Fruit fly (Drosophila melanogaster) whole organism, embryonic: Measurements from ENCODE around the gene CG34180.

ENCODE experiments used
- B-H2 ChIP-seq: fragments of 200-800 bp; sonication (Bioruptor generic); optimal IDR thresholded peaks from 2 replicates; lab custom pipeline; 2018; ENCODE audit warnings: missing biosample characterization, mild to moderate bottlenecking, missing genetic modification characterization
- BEAF-32 ChIP-seq: fragments of 200-800 bp; sonication (Bioruptor generic); optimal IDR thresholded peaks from 3 replicates; lab custom pipeline; 2017; ENCODE audit warnings: missing biosample characterization, missing genetic modification characterization, mild to moderate bottlenecking, moderate library complexity, missing genetic modification reagents
- C15 ChIP-seq: fragments of 200-800 bp; sonication (Bioruptor generic); IDR thresholded peaks from 3 replicates; pipeline ENCODE4 v1.3.6; 2022; ENCODE audit warnings: missing biosample characterization, missing genetic modification characterization
- CG12104 ChIP-seq: fragments of 200-800 bp; sonication (Bioruptor generic); optimal IDR thresholded peaks from 3 replicates; lab custom pipeline; 2016; ENCODE audit warnings: missing biosample characterization, missing genetic modification characterization
- CG12236 ChIP-seq: fragments of 200-800 bp; sonication (Bioruptor generic); optimal IDR thresholded peaks from 2 replicates; lab custom pipeline; 2016; ENCODE audit warnings: missing biosample characterization, missing genetic modification characterization
- CG15514 ChIP-seq: fragments of 200-800 bp; sonication (Bioruptor generic); optimal IDR thresholded peaks from 3 replicates; lab custom pipeline; 2017; ENCODE audit warnings: missing biosample characterization, missing genetic modification characterization, mild to moderate bottlenecking, moderate library complexity, missing genetic modification reagents
- CG17385 ChIP-seq: fragments of 200-800 bp; sonication (Bioruptor generic); optimal IDR thresholded peaks from 3 replicates; lab custom pipeline; 2018; ENCODE audit warnings: missing biosample characterization, mild to moderate bottlenecking, missing genetic modification characterization
- CG2712 ChIP-seq: fragments of 200-800 bp; optimal IDR thresholded peaks from 3 replicates; lab custom pipeline; 2019; ENCODE audit warnings: missing biosample characterization, mild to moderate bottlenecking, missing genetic modification characterization, moderate library complexity
- CG31441 ChIP-seq: fragments of 200-800 bp; sonication (Bioruptor generic); IDR thresholded peaks from 2 replicates; pipeline ENCODE4 v1.3.6; 2022; ENCODE audit warnings: missing biosample characterization, missing genetic modification characterization
- CG42726 ChIP-seq: fragments of 200-800 bp; sonication (Bioruptor generic); IDR thresholded peaks from 2 replicates; pipeline ENCODE4 v1.3.6; 2022; ENCODE audit warnings: missing biosample characterization, missing genetic modification characterization; ENCODE audit not compliant: partially characterized antibody
- CG4360 ChIP-seq: fragments of 200-800 bp; sonication (Bioruptor generic); IDR thresholded peaks from 2 replicates; pipeline ENCODE4 v1.3.6; 2022; ENCODE audit warnings: missing biosample characterization, missing genetic modification characterization
- CG4617 ChIP-seq: fragments of 200-800 bp; sonication (Bioruptor generic); optimal IDR thresholded peaks from 3 replicates; lab custom pipeline; 2016; ENCODE audit warnings: missing biosample characterization, missing genetic modification characterization, borderline replicate concordance
- CG4854 ChIP-seq: fragments of 200-800 bp; sonication (Bioruptor generic); optimal IDR thresholded peaks from 2 replicates; lab custom pipeline; 2016; ENCODE audit warnings: missing biosample characterization, missing genetic modification characterization, inconsistent platforms
- CG6175 ChIP-seq: fragments of 200-800 bp; sonication (Bioruptor generic); IDR thresholded peaks from 3 replicates; pipeline ENCODE4 v1.3.6; 2022; ENCODE audit warnings: missing biosample characterization, missing genetic modification characterization
- CG6254 ChIP-seq: fragments of 200-800 bp; sonication (Bioruptor generic); optimal IDR thresholded peaks from 3 replicates; lab custom pipeline; 2017; ENCODE audit warnings: mild to moderate bottlenecking, missing biosample characterization, missing genetic modification reagents, missing genetic modification characterization
- D19A ChIP-seq: fragments of 200-800 bp; optimal IDR thresholded peaks from 3 replicates; lab custom pipeline; 2019; ENCODE audit warnings: missing biosample characterization, mild to moderate bottlenecking, missing genetic modification characterization, moderate library complexity
- Doc3 ChIP-seq: fragments of 200-800 bp; sonication (Bioruptor generic); IDR thresholded peaks from 3 replicates; pipeline ENCODE4 v1.3.6; 2022; ENCODE audit warnings: missing biosample characterization, missing genetic modification characterization; ENCODE audit not compliant: partially characterized antibody
- E2f2 ChIP-seq: fragments of 200-800 bp; sonication (Bioruptor generic); IDR thresholded peaks from 2 replicates; pipeline ENCODE4 v1.3.6; 2022; ENCODE audit warnings: missing biosample characterization, missing genetic modification characterization
- Gug ChIP-seq: fragments of 200-800 bp; sonication (Bioruptor generic); IDR thresholded peaks from 4 replicates; pipeline ENCODE4 v1.3.6; 2022; ENCODE audit warnings: missing biosample characterization, missing genetic modification characterization
- Hey ChIP-seq: fragments of 200-800 bp; sonication (Bioruptor generic); optimal IDR thresholded peaks from 3 replicates; lab custom pipeline; 2018; ENCODE audit warnings: missing biosample characterization, mild to moderate bottlenecking, missing genetic modification characterization
- Hmr ChIP-seq: fragments of 200-800 bp; sonication (Bioruptor generic); optimal IDR thresholded peaks from 3 replicates; lab custom pipeline; 2017; ENCODE audit warnings: mild to moderate bottlenecking, missing biosample characterization, missing genetic modification reagents, missing genetic modification characterization
- Hr3 ChIP-seq: fragments of 200-800 bp; sonication (Bioruptor generic); optimal IDR thresholded peaks from 3 replicates; lab custom pipeline; 2016; ENCODE audit warnings: missing biosample characterization, missing genetic modification characterization
- MBD-R2 ChIP-seq: fragments of 200-800 bp; sonication (Bioruptor generic); IDR thresholded peaks from 2 replicates; pipeline ENCODE4 v1.3.6; 2022; ENCODE audit warnings: missing biosample characterization, missing genetic modification characterization
- Max ChIP-seq: fragments of 200-800 bp; sonication (Bioruptor generic); optimal IDR thresholded peaks from 2 replicates; lab custom pipeline; 2016; ENCODE audit warnings: missing biosample characterization, mild to moderate bottlenecking, missing genetic modification characterization
- Med ChIP-seq: fragments of 200-800 bp; sonication (Bioruptor generic); peaks from one replicate; lab custom pipeline; 2016; ENCODE audit warnings: missing biosample characterization, missing genetic modification characterization, mild to moderate bottlenecking, inconsistent platforms, moderate library complexity
- Neu2 ChIP-seq: fragments of 200-800 bp; sonication (Bioruptor generic); optimal IDR thresholded peaks from 3 replicates; lab custom pipeline; 2016; ENCODE audit warnings: missing biosample characterization, missing genetic modification characterization, borderline replicate concordance
- Nf-YB ChIP-seq: fragments of 200-800 bp; sonication (Bioruptor generic); optimal IDR thresholded peaks from 3 replicates; lab custom pipeline; 2019; ENCODE audit warnings: missing biosample characterization, mild to moderate bottlenecking, missing genetic modification characterization, moderate library complexity
- Poxn ChIP-seq: fragments of 200-800 bp; sonication (Bioruptor generic); IDR thresholded peaks from 2 replicates; pipeline ENCODE4 v1.3.6; 2022; ENCODE audit warnings: missing biosample characterization, missing genetic modification characterization
- Six4 ChIP-seq: fragments of 200-800 bp; sonication (Bioruptor generic); optimal IDR thresholded peaks from 2 replicates; lab custom pipeline; 2016; ENCODE audit warnings: missing biosample characterization, missing genetic modification characterization
- Taf1 ChIP-seq: fragments of 200-800 bp; sonication (Bioruptor generic); IDR thresholded peaks from 2 replicates; pipeline ENCODE4 v1.3.6; 2022; ENCODE audit warnings: missing biosample characterization, missing genetic modification characterization
- Usf ChIP-seq: fragments of 200-800 bp; sonication (Bioruptor generic); optimal IDR thresholded peaks from 2 replicates; lab custom pipeline; 2017; ENCODE audit warnings: missing genotype, missing biosample characterization, missing genetic modification characterization
- ab ChIP-seq: fragments of 200-800 bp; sonication (Bioruptor generic); optimal IDR thresholded peaks from 2 replicates; lab custom pipeline; 2016; ENCODE audit warnings: missing biosample characterization, missing genetic modification characterization
- ac ChIP-seq: fragments of 200-800 bp; sonication (Bioruptor generic); optimal IDR thresholded peaks from 3 replicates; lab custom pipeline; 2017; ENCODE audit warnings: missing biosample characterization, mild to moderate bottlenecking, missing genetic modification characterization
- bowl ChIP-seq: fragments of 200-800 bp; sonication (Bioruptor generic); IDR thresholded peaks from 2 replicates; pipeline ENCODE4 v1.3.6; 2022; ENCODE audit warnings: missing biosample characterization, missing genetic modification characterization
- cas ChIP-seq: fragments of 200-800 bp; sonication (Bioruptor generic); IDR thresholded peaks from 2 replicates; pipeline ENCODE4 v1.3.6; 2022; ENCODE audit warnings: missing biosample characterization, missing genetic modification characterization
- croc ChIP-seq: fragments of 200-800 bp; sonication (Bioruptor generic); conservative IDR thresholded peaks from 3 replicates; pipeline ENCODE4 v1.3.6; 2022; ENCODE audit warnings: missing biosample characterization, missing genetic modification characterization
- disco-r ChIP-seq: fragments of 200-800 bp; sonication (Bioruptor generic); optimal IDR thresholded peaks from 2 replicates; lab custom pipeline; 2016; ENCODE audit warnings: missing biosample characterization, missing genetic modification characterization
- eve ChIP-seq, 2 experiments: fragments of >200 bp; optimal IDR thresholded peaks; 2 replicates each; lab custom pipeline; 2017; ENCODE audit warnings: missing biosample characterization in 2 of 2, missing genetic modification characterization in 2 of 2
- fd3F ChIP-seq: fragments of 200-800 bp; sonication (Bioruptor generic); optimal IDR thresholded peaks from 2 replicates; lab custom pipeline; 2018; ENCODE audit warnings: missing biosample characterization, mild to moderate bottlenecking, missing genetic modification characterization, moderate library complexity
- hb ChIP-seq: fragments of 200-800 bp; sonication (Bioruptor generic); IDR thresholded peaks from 3 replicates; pipeline ENCODE4 v1.3.6; 2022; ENCODE audit warnings: missing biosample characterization, missing genetic modification characterization; ENCODE audit not compliant: partially characterized antibody
- hth ChIP-seq: fragments of >200 bp; optimal IDR thresholded peaks from 2 replicates; lab custom pipeline; 2017; ENCODE audit warnings: inconsistent platforms
- otp ChIP-seq: fragments of 200-800 bp; sonication (Bioruptor generic); IDR thresholded peaks from 3 replicates; pipeline ENCODE4, ENCODE4 v1.3.6; 2022; ENCODE audit warnings: missing biosample characterization, missing genetic modification characterization
- pho ChIP-seq: fragments of 200-800 bp; sonication (Bioruptor generic); optimal IDR thresholded peaks from 2 replicates; lab custom pipeline; 2016; ENCODE audit warnings: missing biosample characterization, missing genetic modification characterization
- pzg ChIP-seq: fragments of 200-800 bp; sonication (Bioruptor generic); optimal IDR thresholded peaks from 3 replicates; lab custom pipeline; 2018; ENCODE audit warnings: missing biosample characterization, mild to moderate bottlenecking, missing genetic modification characterization, moderate library complexity
- row ChIP-seq: fragments of 200-800 bp; sonication (Bioruptor generic); IDR thresholded peaks from 3 replicates; pipeline ENCODE4 v1.3.6; 2022; ENCODE audit warnings: missing biosample characterization, missing genetic modification characterization
- scrt ChIP-seq: fragments of 200-800 bp; sonication (Bioruptor generic); optimal IDR thresholded peaks from 2 replicates; lab custom pipeline; 2018; ENCODE audit warnings: missing biosample characterization, mild to moderate bottlenecking, missing genetic modification characterization, moderate library complexity
- slbo ChIP-seq: fragments of 200-800 bp; sonication (Bioruptor generic); IDR thresholded peaks from 2 replicates; pipeline ENCODE4 v1.3.6; 2022; ENCODE audit warnings: missing biosample characterization, missing genetic modification characterization
- sna ChIP-seq: fragments of 200-800 bp; sonication (Bioruptor generic); IDR thresholded peaks from 2 replicates; pipeline ENCODE4 v1.3.6; 2022; ENCODE audit warnings: missing biosample characterization, missing genetic modification characterization; ENCODE audit not compliant: partially characterized antibody
- tio ChIP-seq: fragments of 200-800 bp; sonication (Bioruptor generic); optimal IDR thresholded peaks from 2 replicates; lab custom pipeline; 2017; ENCODE audit warnings: missing biosample characterization, missing genetic modification characterization, inconsistent platforms
- tna ChIP-seq: fragments of 200-800 bp; sonication (Bioruptor generic); IDR thresholded peaks from 2 replicates; pipeline ENCODE4 v1.3.6; 2022; ENCODE audit warnings: missing biosample characterization, missing genetic modification characterization; ENCODE audit not compliant: partially characterized antibody
- trh ChIP-seq: fragments of 200-800 bp; sonication (Bioruptor generic); optimal IDR thresholded peaks from 2 replicates; lab custom pipeline; 2016; ENCODE audit warnings: missing biosample characterization, missing genetic modification characterization
- zf30C ChIP-seq: fragments of 200-800 bp; sonication (Bioruptor generic); optimal IDR thresholded peaks from 3 replicates; lab custom pipeline; 2018; ENCODE audit warnings: missing biosample characterization, mild to moderate bottlenecking, missing genetic modification characterization

CG34180 gene

dm6 chr2L:6050575-6050974 is 9.7 kb upstream of the CG34180 start, which contains the start of gene CG9135 (continued):
- TF ChIP-seq E2f2 (GFP tag; lab: Robert Waterston, UW) (peak; percentile 72), CG4854 (GFP tag; lab: Kevin White, UChicago) (no peak), D19A (tag; lab: Kevin White, UChicago) (no peak), Six4 (GFP tag; lab: Kevin White, UChicago) (no peak), cas (GFP tag; lab: Robert Waterston, UW) (no peak), CG4617 (GFP tag; lab: Kevin White, UChicago) (peak; percentile 14), tna (GFP tag; lab: Robert Waterston, UW) (peak; percentile 99), Poxn (GFP tag; lab: Robert Waterston, UW) (no peak), slbo (GFP tag; lab: Robert Waterston, UW) (0 out of 2 replicates have a peak, but pooled peaks have one; percentile 8), pzg (peak; percentile 86), Hr3 (GFP tag; lab: Kevin White, UChicago) (no peak), hb (peak; percentile 99), CG15514 (GFP tag; lab: Kevin White, UChicago) (peak; percentile 58), Doc3 (GFP tag; lab: Robert Waterston, UW) (peak; percentile 97), CG31441 (GFP tag; lab: Robert Waterston, UW) (no peak), ab (GFP tag; lab: Kevin White, UChicago) (no peak), pho (GFP tag; lab: Kevin White, UChicago) (no peak), hth (lab: Kevin White, UChicago) (no peak), trh (GFP tag; lab: Kevin White, UChicago) (no peak), CG12236 (GFP tag; lab: Kevin White, UChicago) (no peak), Neu2 (GFP tag; lab: Kevin White, UChicago) (no peak), Hey (no peak), MBD-R2 (peak; percentile 79), croc (GFP tag; lab: Robert Waterston, UW) (no peak), Max (GFP tag; lab: Kevin White, UChicago) (no peak), sna (GFP tag; lab: Robert Waterston, UW) (peak; percentile 98), Nf-YB (GFP tag; lab: Kevin White, UChicago) (no peak), CG42726 (GFP tag; lab: Robert Waterston, UW) (peak; percentile 99), bowl (GFP tag; lab: Robert Waterston, UW) (no peak), Taf1 (GFP tag; lab: Robert Waterston, UW) (no peak), eve (GFP tag; optimal IDR thresholded peaks at IDR 0.05; lab: Kevin White, UChicago) (no peak), ac (GFP tag; lab: Kevin White, UChicago) (no peak), tio (GFP tag; lab: Kevin White, UChicago) (no peak), C15 (GFP tag; lab: Robert Waterston, UW) (no peak), Med (GFP tag; lab: Kevin White, UChicago) (peak; percentile 23), otp (GFP tag; lab: Robert Waterston, UW) (no peak), CG4360 (GFP tag; lab: Robert Waterston, UW) (no peak), Hmr (GFP tag; lab: Kevin White, UChicago) (no peak), CG12104 (GFP tag; lab: Kevin White, UChicago) (no peak), B-H2 (peak; percentile 11), CG6254 (GFP tag; lab: Kevin White, UChicago) (peak; percentile 19), fd3F (no peak), row (GFP tag; lab: Robert Waterston, UW) (peak; percentile 59), CG6175 (GFP tag; lab: Robert Waterston, UW) (no peak), Usf (GFP tag; lab: Kevin White, UChicago) (no peak), zf30C (GFP tag; lab: Kevin White, UChicago) (no peak), Gug (GFP tag; lab: Robert Waterston, UW) (no peak; the same call in 3 of the 4 replicates), CG2712 (peak; percentile 36), CG17385 (GFP tag; lab: Kevin White, UChicago) (no peak), scrt (GFP tag; lab: Kevin White, UChicago) (no peak), disco-r (GFP tag; lab: Kevin White, UChicago) (no peak), BEAF-32 (GFP tag; lab: Kevin White, UChicago) (peak; percentile 96)
